Worm (Caenorhabditis elegans): Measurements from ENCODE around the gene cfp-1.
A peak's percentile ranks its signal among the peaks of the same experiment; 100 is the strongest.

Gene cfp-1

ce11 chrIV:14113621-14114020 lies 36.4 kb downstream of the cfp-1 start:
- TF ChIP-seq W03F9.2 (tag; optimal IDR thresholded peaks at IDR 0.05) = no peak
- TF ChIP-seq dao-5 (tag; optimal IDR thresholded peaks at IDR 0.05) = no peak
- no peak for TF ChIP-seq him-1 (tag; optimal IDR thresholded peaks at IDR 0.05)

- TF ChIP-seq him-1 (tag; optimal IDR thresholded peaks at IDR 0.05) (no peak), W03F9.2 (tag; optimal IDR thresholded peaks at IDR 0.05) (no peak), dao-5 (tag; optimal IDR thresholded peaks at IDR 0.05) (no peak)
Observed at ce11 chrIV:14114357-14114756, 37.1 kb downstream of the cfp-1 start.

ce11 chrIV:14115045-14115444 lies 37.8 kb downstream of the cfp-1 start:
- TF ChIP-seq him-1 (tag; optimal IDR thresholded peaks at IDR 0.05) = no peak
- no peak for TF ChIP-seq dao-5 (tag; optimal IDR thresholded peaks at IDR 0.05)
- no peak for TF ChIP-seq W03F9.2 (tag; optimal IDR thresholded peaks at IDR 0.05)

ce11 chrIV:14115556-14115955 lies 38.3 kb downstream of the cfp-1 start:
- no peak for TF ChIP-seq him-1 (tag; optimal IDR thresholded peaks at IDR 0.05)
- TF ChIP-seq dao-5 (tag; optimal IDR thresholded peaks at IDR 0.05) = no peak
- peak; percentile 45 for TF ChIP-seq W03F9.2 (tag; optimal IDR thresholded peaks at IDR 0.05)

- no peak for TF ChIP-seq him-1 (tag; optimal IDR thresholded peaks at IDR 0.05)
- TF ChIP-seq W03F9.2 (tag; optimal IDR thresholded peaks at IDR 0.05) = no peak
- TF ChIP-seq dao-5 (tag; optimal IDR thresholded peaks at IDR 0.05) = no peak
Observed at ce11 chrIV:14119327-14119726, 42.1 kb downstream of the cfp-1 start.

- TF ChIP-seq him-1 (tag; optimal IDR thresholded peaks at IDR 0.05) (no peak), W03F9.2 (tag; optimal IDR thresholded peaks at IDR 0.05) (no peak), dao-5 (tag; optimal IDR thresholded peaks at IDR 0.05) (no peak)
Observed at ce11 chrIV:14123956-14124355, 46.7 kb downstream of the cfp-1 start, which contains the start of gene nkcc-1. Gene nkcc-1 (minus strand): TSS chrIV:14124056.

ce11 chrIV:14127805-14128610 lies 50.8 kb downstream of the cfp-1 start, which contains the start of gene H12I19.115:
Gene H12I19.115 (minus strand): TSS chrIV:14127855.
- no peak for TF ChIP-seq W03F9.2 (tag; optimal IDR thresholded peaks at IDR 0.05)
- TF ChIP-seq dao-5 (tag; optimal IDR thresholded peaks at IDR 0.05) = no peak
- TF ChIP-seq him-1 (tag; optimal IDR thresholded peaks at IDR 0.05) = no peak

ce11 chrIV:14129091-14129490 lies 51.9 kb downstream of the cfp-1 start, which contains the start of gene srz-42:
Gene srz-42 (plus strand): TSS chrIV:14129391.
- TF ChIP-seq W03F9.2 (tag; optimal IDR thresholded peaks at IDR 0.05) (no peak), dao-5 (tag; optimal IDR thresholded peaks at IDR 0.05) (no peak), him-1 (tag; optimal IDR thresholded peaks at IDR 0.05) (no peak)

- TF ChIP-seq W03F9.2 (tag; optimal IDR thresholded peaks at IDR 0.05) = no peak
- no peak for TF ChIP-seq dao-5 (tag; optimal IDR thresholded peaks at IDR 0.05)
- no peak for TF ChIP-seq him-1 (tag; optimal IDR thresholded peaks at IDR 0.05)
Observed at ce11 chrIV:14131770-14132169, 54.5 kb downstream of the cfp-1 start, which contains the start of gene srz-59. Gene srz-59 (plus strand): TSS chrIV:14132070.

Data from whole organism, L4/young adult.